Worm (Caenorhabditis elegans) whole organism, young adult: ENCODE data around the gene W05E10.5.

Experiments
- B0336.3 ChIP-seq: fragments of 200-800 bp; sonication (Bioruptor generic); IDR thresholded peaks from 2 replicates; pipeline ENCODE4 v1.3.6; 2022; ENCODE audit warnings: missing genetic modification characterization, missing compliant biosample characterization
- F22D6.2 ChIP-seq: sonication (generic microtip); optimal IDR thresholded peaks from 2 replicates; lab custom pipeline; 2016; ENCODE audit warnings: mild to moderate bottlenecking, missing genetic modification characterization, missing compliant biosample characterization
- F39B2.1 ChIP-seq: fragments of 200-800 bp; sonication (Bioruptor generic); IDR thresholded peaks from 2 replicates; pipeline ENCODE4 v1.3.6; 2022; ENCODE audit warnings: missing genetic modification reagents, missing genetic modification characterization, missing compliant biosample characterization
- F57A8.1 ChIP-seq: fragments of 200-800 bp; sonication (Bioruptor generic); optimal IDR thresholded peaks from 2 replicates; lab custom pipeline; 2018; ENCODE audit warnings: mild to moderate bottlenecking, missing genetic modification characterization, moderate library complexity, missing compliant biosample characterization
- K12H6.12 ChIP-seq: fragments of 200-800 bp; sonication (Bioruptor generic); optimal IDR thresholded peaks from 2 replicates; lab custom pipeline; 2018; ENCODE audit warnings: mild to moderate bottlenecking, missing genetic modification characterization, missing compliant biosample characterization
- T07F8.4 ChIP-seq: sonication (generic microtip); optimal IDR thresholded peaks from 2 replicates; lab custom pipeline; 2016; ENCODE audit warnings: mild to moderate bottlenecking, missing genetic modification characterization, moderate library complexity, missing compliant biosample characterization
- Y53G8AR.9 ChIP-seq: fragments of 200-800 bp; sonication (Bioruptor generic); conservative IDR thresholded peaks from 2 replicates; pipeline ENCODE4 v1.3.6; 2022; ENCODE audit warnings: missing genetic modification reagents, missing genetic modification characterization, missing compliant biosample characterization
- akir-1 ChIP-seq: fragments of 200-800 bp; sonication (Bioruptor generic); optimal IDR thresholded peaks from 2 replicates; lab custom pipeline; 2018; ENCODE audit warnings: mild to moderate bottlenecking, missing genetic modification characterization, moderate library complexity, missing compliant biosample characterization
- aptf-2 ChIP-seq: fragments of 200-800 bp; sonication (Bioruptor generic); conservative IDR thresholded peaks from 2 replicates; pipeline ENCODE4 v1.3.6; 2022; ENCODE audit warnings: missing genetic modification reagents, missing genetic modification characterization, missing compliant biosample characterization
- athp-1 ChIP-seq: sonication (generic microtip); optimal IDR thresholded peaks from 2 replicates; lab custom pipeline; 2017; ENCODE audit warnings: mild to moderate bottlenecking, missing genetic modification characterization, missing compliant biosample characterization
- attf-3 ChIP-seq: fragments of 200-800 bp; sonication (Bioruptor generic); conservative IDR thresholded peaks from 2 replicates; pipeline ENCODE4 v1.3.6; 2022; ENCODE audit warnings: missing genetic modification reagents, missing genetic modification characterization, missing compliant biosample characterization
- ccch-3 ChIP-seq: fragments of 200-800 bp; sonication (Bioruptor generic); optimal IDR thresholded peaks from 2 replicates; lab custom pipeline; 2018; ENCODE audit warnings: mild to moderate bottlenecking, missing genetic modification characterization, missing compliant biosample characterization
- cebp-2 ChIP-seq: fragments of 200-800 bp; sonication (Bioruptor generic); IDR thresholded peaks from 2 replicates; pipeline ENCODE4 v1.3.6; 2022; ENCODE audit warnings: missing genetic modification characterization, missing compliant biosample characterization
- ceh-100 ChIP-seq: fragments of 200-800 bp; sonication (Bioruptor generic); IDR thresholded peaks from 2 replicates; pipeline ENCODE4 v1.3.6; 2022; ENCODE audit warnings: missing genetic modification reagents, missing genetic modification characterization, missing compliant biosample characterization
- ceh-27 ChIP-seq: fragments of 200-800 bp; sonication (Bioruptor generic); optimal IDR thresholded peaks from 2 replicates; lab custom pipeline; 2018; ENCODE audit warnings: mild to moderate bottlenecking, missing genetic modification characterization, moderate library complexity, missing compliant biosample characterization
- ceh-91 ChIP-seq: fragments of 200-800 bp; sonication (Bioruptor generic); IDR thresholded peaks from 2 replicates; pipeline ENCODE4 v1.3.6; 2022; ENCODE audit warnings: missing genetic modification reagents, missing genetic modification characterization, missing compliant biosample characterization
- egl-44 ChIP-seq: fragments of 200-800 bp; sonication (Bioruptor generic); IDR thresholded peaks from 2 replicates; pipeline ENCODE4 v1.3.6; 2022; ENCODE audit warnings: missing genetic modification reagents, missing genetic modification characterization, missing compliant biosample characterization
- fkh-3 ChIP-seq: sonication (generic microtip); optimal IDR thresholded peaks from 2 replicates; lab custom pipeline; 2016; ENCODE audit warnings: mild to moderate bottlenecking, missing genetic modification characterization, missing compliant biosample characterization
- gei-17 ChIP-seq: fragments of 200-800 bp; sonication (Bioruptor generic); optimal IDR thresholded peaks from 2 replicates; lab custom pipeline; 2018; ENCODE audit warnings: mild to moderate bottlenecking, missing genetic modification characterization, missing compliant biosample characterization
- hmg-1.2 ChIP-seq: fragments of 200-800 bp; sonication (Bioruptor generic); IDR thresholded peaks from 2 replicates; pipeline ENCODE4 v1.3.6; 2022; ENCODE audit warnings: missing genetic modification reagents, missing genetic modification characterization, missing compliant biosample characterization
- let-526 ChIP-seq: fragments of 200-800 bp; sonication (Bioruptor generic); IDR thresholded peaks from 2 replicates; pipeline ENCODE4 v1.3.6; 2022; ENCODE audit warnings: missing genetic modification reagents, missing genetic modification characterization, missing compliant biosample characterization
- let-607 ChIP-seq, 2 experiments: fragments of 200-800 bp in 1 of 2; sonication (Bioruptor generic) in 1 of 2; sonication (generic microtip) in 1 of 2; optimal IDR thresholded peaks; 2 replicates each; lab custom pipeline; 2016 to 2018; ENCODE audit warnings: mild to moderate bottlenecking in 2 of 2, missing compliant biosample characterization in 2 of 2, missing genetic modification characterization in 2 of 2, moderate library complexity in 2 of 2, missing genotype in 1 of 2
- lin-35 ChIP-seq, 3 experiments: fragments of 150-350 bp in 2 of 3; sonication (generic microtip) in 1 of 3; optimal IDR thresholded peaks; 2 replicates each; lab custom pipeline; 2014 to 2018; ENCODE audit warnings: missing biosample characterization in 3 of 3, missing genetic modification characterization in 3 of 3, missing genetic modification reagents in 3 of 3
- lin-40 ChIP-seq: sonication (generic microtip); optimal IDR thresholded peaks from 2 replicates; lab custom pipeline; 2016; ENCODE audit warnings: missing genetic modification characterization, mild to moderate bottlenecking, missing compliant biosample characterization, missing genotype, missing genetic modification reagents
- mel-28 ChIP-seq: sonication (generic microtip); optimal IDR thresholded peaks from 2 replicates; lab custom pipeline; 2016; ENCODE audit warnings: borderline replicate concordance, mild to moderate bottlenecking, missing genetic modification characterization, missing compliant biosample characterization
- mxl-1 ChIP-seq: sonication (generic microtip); optimal IDR thresholded peaks from 2 replicates; lab custom pipeline; 2016; ENCODE audit warnings: missing genetic modification characterization, missing compliant biosample characterization
- nhr-179 ChIP-seq: sonication (generic microtip); optimal IDR thresholded peaks from 2 replicates; lab custom pipeline; 2016; ENCODE audit warnings: mild to moderate bottlenecking, missing genetic modification characterization, missing compliant biosample characterization
- nhr-80 ChIP-seq: sonication (generic microtip); optimal IDR thresholded peaks from 2 replicates; lab custom pipeline; 2016; ENCODE audit warnings: missing genetic modification characterization, missing compliant biosample characterization
- nhr-90 ChIP-seq: sonication (generic microtip); optimal IDR thresholded peaks from 2 replicates; lab custom pipeline; 2016; ENCODE audit warnings: missing genotype, mild to moderate bottlenecking, missing genetic modification characterization, missing compliant biosample characterization
- rpc-1 ChIP-seq, 2 experiments: fragments of 150-350 bp in 1 of 2; sonication (generic microtip) in 1 of 2; optimal IDR thresholded peaks; 2 replicates each; lab custom pipeline; 2014 to 2018; ENCODE audit warnings: missing biosample characterization in 1 of 2, missing genetic modification characterization in 1 of 2, missing genetic modification reagents in 1 of 2, missing genotype in 1 of 2
- sdz-38 ChIP-seq: sonication (generic microtip); optimal IDR thresholded peaks from 2 replicates; lab custom pipeline; 2016; ENCODE audit warnings: missing genotype, missing genetic modification characterization, missing compliant biosample characterization
- snpc-1.1 ChIP-seq: sonication (generic microtip); optimal IDR thresholded peaks from 2 replicates; lab custom pipeline; 2017; ENCODE audit warnings: missing genetic modification characterization, mild to moderate bottlenecking, missing compliant biosample characterization, antibody characterized with exemption, moderate library complexity, missing genotype, missing genetic modification reagents; ENCODE audit not compliant: insufficient read depth
- snpc-4 ChIP-seq, 5 experiments: fragments of 150-350 bp in 1 of 5; sonication (generic microtip) in 4 of 5; optimal IDR thresholded peaks; 2 replicates each; lab custom pipeline; 2014 to 2018; ENCODE audit warnings: missing genetic modification characterization in 5 of 5, missing biosample characterization in 3 of 5, antibody characterized with exemption in 2 of 5, mild to moderate bottlenecking in 2 of 5, missing compliant biosample characterization in 2 of 5, missing genotype in 2 of 5, moderate library complexity in 2 of 5, missing genetic modification reagents in 1 of 5
- tbp1 ChIP-seq: fragments of 200-800 bp; sonication (Bioruptor generic); optimal IDR thresholded peaks from 2 replicates; lab custom pipeline; 2018; ENCODE audit warnings: mild to moderate bottlenecking, missing genetic modification characterization, missing compliant biosample characterization
- tbx-9 ChIP-seq: sonication (generic microtip); optimal IDR thresholded peaks from 2 replicates; lab custom pipeline; 2016; ENCODE audit warnings: borderline replicate concordance, missing genetic modification characterization, inconsistent platforms, missing compliant biosample characterization
- tlf-1 ChIP-seq: fragments of 200-800 bp; sonication (Bioruptor generic); optimal IDR thresholded peaks from 2 replicates; lab custom pipeline; 2018; ENCODE audit warnings: mild to moderate bottlenecking, missing genetic modification characterization, missing compliant biosample characterization
- unc-62 ChIP-seq: fragments of 150-350 bp; optimal IDR thresholded peaks from 2 replicates; lab custom pipeline; 2014; ENCODE audit warnings: missing biosample characterization, missing genetic modification reagents, missing genetic modification characterization
- zfh-2 ChIP-seq: fragments of 200-800 bp; sonication (Bioruptor generic); conservative IDR thresholded peaks from 2 replicates; pipeline ENCODE4 v1.3.6; 2022; ENCODE audit warnings: missing genetic modification reagents, missing genetic modification characterization, missing compliant biosample characterization

W05E10.5 gene

DNA sequence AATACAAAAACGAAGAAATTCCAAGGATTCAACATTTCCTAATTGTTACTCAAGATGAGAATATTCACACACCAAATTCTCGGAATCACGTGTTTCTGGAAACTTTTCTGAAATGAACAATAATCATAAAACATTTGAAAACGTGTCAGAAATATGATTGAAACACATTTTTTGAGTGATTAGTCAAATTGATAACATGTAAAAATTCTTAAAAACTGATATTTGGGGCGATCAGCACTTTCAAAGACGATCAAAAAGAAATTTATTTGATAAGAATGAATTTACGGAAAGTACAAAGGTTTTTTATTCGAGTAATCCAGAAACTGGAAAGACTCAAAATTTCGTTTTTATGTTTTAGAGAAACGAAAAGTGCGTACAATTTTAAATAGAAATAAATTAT, 20.3 kb upstream of the W05E10.5 start, which contains the start of gene tre-3:
Gene tre-3 (minus strand): TSS at position 107 of the 400 bp plus-strand sequence.
- TF ChIP-seq zfh-2 (no peak), nhr-80 (tag; lab: Kevin White, UChicago) (peak; percentile 50), akir-1 (GFP tag; lab: Kevin White, UChicago) (no peak)

DNA sequence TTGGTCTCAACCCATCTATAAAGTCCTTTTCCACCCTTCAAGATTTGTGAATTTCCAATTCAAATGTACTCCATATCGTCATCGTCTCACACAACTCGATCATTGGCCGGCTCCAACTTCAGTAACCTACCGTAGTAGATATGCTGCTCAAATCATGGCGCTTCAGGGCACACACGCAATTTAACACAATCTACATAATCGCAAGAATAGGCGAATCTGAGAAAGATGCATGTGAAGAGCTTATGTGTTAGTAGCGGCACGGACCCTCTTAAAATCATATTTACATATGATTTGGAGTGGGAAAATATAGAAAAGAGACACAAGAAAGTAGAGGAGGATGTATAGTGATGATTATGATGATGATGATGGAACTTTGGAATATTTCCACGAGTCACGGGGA, 16.3 kb upstream of the W05E10.5 start:
- TF ChIP-seq hmg-1.2 (GFP tag; lab: Robert Waterston, UW) (no peak), K12H6.12 (tag; lab: Kevin White, UChicago) (no peak), ceh-27 (GFP tag; lab: Kevin White, UChicago) (peak; percentile 12)

DNA sequence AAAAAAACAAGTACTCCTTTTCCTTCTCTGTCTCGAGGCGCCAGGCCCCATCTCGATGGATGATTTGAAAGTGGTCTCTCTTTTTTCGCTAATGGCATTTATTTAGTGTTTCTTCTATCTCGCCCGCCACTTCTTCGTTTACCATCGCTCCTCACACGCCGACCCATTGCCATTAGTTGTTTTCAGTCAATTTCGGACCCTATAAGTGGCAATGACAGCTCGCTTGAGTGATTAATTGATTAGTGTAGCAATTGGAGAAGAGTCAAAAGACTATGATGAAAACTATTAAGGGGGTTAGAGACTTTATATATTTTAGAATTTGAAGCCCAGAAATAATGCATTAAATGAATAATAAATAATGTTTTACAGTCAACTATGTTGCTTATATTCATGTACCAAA, 10.9 kb upstream of the W05E10.5 start:
- TF ChIP-seq mxl-1 (tag; lab: Kevin White, UChicago) (no peak), let-607 (tag; optimal IDR thresholded peaks at IDR 0.05; lab: Kevin White, UChicago) (no peak), tlf-1 (GFP tag; lab: Kevin White, UChicago) (no peak), unc-62 (GFP tag; lab: Kevin White, UChicago) (no peak), let-526 (GFP tag; lab: Robert Waterston, UW) (no peak), B0336.3 (GFP tag; lab: Robert Waterston, UW) (no peak), ceh-91 (GFP tag; lab: Robert Waterston, UW) (no peak), tbp1 (no peak), sdz-38 (tag; lab: Kevin White, UChicago) (no peak), lin-40 (tag; lab: Kevin White, UChicago) (no peak), snpc-4 (GFP tag; optimal IDR thresholded peaks at IDR 0.05; lab: Kevin White, UChicago) (no peak), snpc-4 (tag; optimal IDR thresholded peaks at IDR 0.05; lab: Kevin White, UChicago) (no peak), ceh-100 (no peak), aptf-2 (GFP tag; lab: Robert Waterston, UW) (no peak), F22D6.2 (tag; lab: Kevin White, UChicago) (no peak), mel-28 (no peak)
- TF ChIP-seq, all 124 proteins: peak for 0

DNA sequence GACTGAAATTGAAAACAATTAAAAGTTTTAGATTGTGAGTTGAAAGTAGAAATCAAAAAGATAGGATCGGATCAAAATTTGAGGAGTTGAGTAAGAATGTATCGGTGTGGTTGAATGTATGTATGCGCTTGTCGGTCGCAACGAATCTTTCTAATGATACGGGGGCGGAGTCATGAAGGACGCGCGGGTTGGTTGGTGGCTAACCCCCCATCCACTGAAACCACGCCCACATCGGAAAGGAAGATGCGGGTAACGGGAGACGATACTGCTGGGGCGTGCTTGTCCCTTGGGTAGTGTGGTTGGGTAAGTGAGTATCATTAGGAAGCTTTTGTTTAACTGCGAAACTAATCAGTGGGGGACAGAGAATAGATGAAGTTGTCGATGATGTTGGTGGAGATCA, 9.9 kb upstream of the W05E10.5 start, which contains the start of gene ceh-32:
Gene ceh-32 (minus strand): TSS at position 2 of the 400 bp plus-strand sequence.
- no peak for TF ChIP-seq nhr-90
- no peak for TF ChIP-seq snpc-1.1 (tag; lab: Kevin White, UChicago)
- TF ChIP-seq B0336.3 (GFP tag; lab: Robert Waterston, UW): no peak
- no peak for TF ChIP-seq ccch-3 (GFP tag; lab: Kevin White, UChicago)
- TF ChIP-seq fkh-3 (tag; lab: Kevin White, UChicago): no peak
- no peak for TF ChIP-seq lin-35 (GFP tag; optimal IDR thresholded peaks at IDR 0.05; lab: Kevin White, UChicago)
- no peak for TF ChIP-seq nhr-179
- TF ChIP-seq egl-44 (GFP tag; lab: Robert Waterston, UW): no peak
- no peak for TF ChIP-seq F57A8.1 (GFP tag; lab: Kevin White, UChicago)
- no peak for TF ChIP-seq gei-17 (GFP tag; lab: Kevin White, UChicago)
- no peak for TF ChIP-seq cebp-2 (GFP tag; lab: Robert Waterston, UW)
- no peak for TF ChIP-seq attf-3 (GFP tag; lab: Robert Waterston, UW)
- TF ChIP-seq tbx-9: no peak
- no peak for TF ChIP-seq T07F8.4 (tag; lab: Kevin White, UChicago)
- TF ChIP-seq let-607 (tag; optimal IDR thresholded peaks at IDR 0.05; lab: Kevin White, UChicago): no peak
- TF ChIP-seq F39B2.1 (GFP tag; lab: Robert Waterston, UW): no peak
- TF ChIP-seq Y53G8AR.9 (GFP tag; lab: Robert Waterston, UW): no peak
- TF ChIP-seq athp-1 (tag; lab: Kevin White, UChicago): no peak
- TF ChIP-seq rpc-1 (optimal IDR thresholded peaks at IDR 0.05; lab: Kevin White, UChicago): no peak
- TF ChIP-seq rpc-1 (tag; optimal IDR thresholded peaks at IDR 0.05; lab: Kevin White, UChicago): no peak
- no peak for TF ChIP-seq tbp1
